Fruit fly (Drosophila melanogaster) whole organism, wandering third instar larva: ENCODE measurements around the gene CG34124.

Experiments
- Abd-B ChIP-seq: fragments of >200 bp; optimal IDR thresholded peaks from 2 replicates; lab custom pipeline; 2017; ENCODE audit warnings: missing biosample characterization, missing genetic modification characterization
- CG32264 ChIP-seq: fragments of 200-800 bp; sonication (Bioruptor generic); optimal IDR thresholded peaks from 2 replicates; lab custom pipeline; 2016; ENCODE audit warnings: missing biosample characterization, missing genetic modification characterization
- CG9705 ChIP-seq: fragments of 200-800 bp; sonication (Bioruptor generic); optimal IDR thresholded peaks from 2 replicates; lab custom pipeline; 2018; ENCODE audit warnings: missing biosample characterization, mild to moderate bottlenecking, missing genetic modification characterization
- CrebA ChIP-seq: fragments of 200-800 bp; sonication (Bioruptor generic); optimal IDR thresholded peaks from 2 replicates; lab custom pipeline; 2016; ENCODE audit warnings: missing biosample characterization, mild to moderate bottlenecking, missing genetic modification characterization, borderline replicate concordance
- Dfd ChIP-seq: fragments of >200 bp; optimal IDR thresholded peaks from 2 replicates; lab custom pipeline; 2017; ENCODE audit warnings: missing biosample characterization, missing genetic modification characterization
- Dif ChIP-seq: fragments of 200-275, 200-300 bp; sonication (Bioruptor generic); optimal IDR thresholded peaks from 2 replicates; lab custom pipeline; 2018; ENCODE audit warnings: missing biosample characterization, missing genetic modification characterization; ENCODE audit not compliant: partially characterized antibody
- GATAd ChIP-seq: sonication (Bioruptor generic); optimal IDR thresholded peaks from 2 replicates; lab custom pipeline; 2016; ENCODE audit warnings: missing biosample characterization, missing genetic modification characterization
- HLH106 ChIP-seq: fragments of 200-800 bp; optimal IDR thresholded peaks from 3 replicates; lab custom pipeline; 2019; ENCODE audit warnings: missing biosample characterization, mild to moderate bottlenecking, missing genetic modification characterization, moderate library complexity
- Hnf4 ChIP-seq: fragments of 200-800 bp; sonication (Bioruptor generic); optimal IDR thresholded peaks from 2 replicates; lab custom pipeline; 2016; ENCODE audit warnings: missing biosample characterization, mild to moderate bottlenecking, missing genetic modification characterization
- Hr78 ChIP-seq: fragments of >200 bp; optimal IDR thresholded peaks from 2 replicates; lab custom pipeline; 2017; ENCODE audit warnings: missing biosample characterization, missing genetic modification characterization
- Hr83 ChIP-seq: fragments of 200-300 bp; sonication (Bioruptor generic); optimal IDR thresholded peaks from 2 replicates; lab custom pipeline; 2016; ENCODE audit warnings: missing biosample characterization, mild to moderate bottlenecking, missing genetic modification characterization, moderate library complexity; ENCODE audit not compliant: poor library complexity, severe bottlenecking
- Jra ChIP-seq: sonication (Bioruptor generic); optimal IDR thresholded peaks from 2 replicates; lab custom pipeline; 2016; ENCODE audit warnings: missing biosample characterization, missing genetic modification characterization
- Mio ChIP-seq: sonication (Bioruptor generic); optimal IDR thresholded peaks from 2 replicates; lab custom pipeline; 2016; ENCODE audit warnings: missing biosample characterization, missing genetic modification characterization
- Myc ChIP-seq: fragments of >200 bp; optimal IDR thresholded peaks from 2 replicates; lab custom pipeline; 2017
- N ChIP-seq: fragments of >200 bp; optimal IDR thresholded peaks from 2 replicates; lab custom pipeline; 2018; ENCODE audit warnings: missing biosample characterization, missing external identifiers, missing genetic modification characterization
- OdsH ChIP-seq: fragments of 200-800 bp; sonication (Bioruptor generic); optimal IDR thresholded peaks from 2 replicates; lab custom pipeline; 2016; ENCODE audit warnings: missing biosample characterization, mild to moderate bottlenecking, missing genetic modification characterization
- Rel ChIP-seq, 2 experiments: fragments of 200-800 bp; sonication (Bioruptor generic) in 1 of 2; optimal IDR thresholded peaks; 2 replicates in 1 of 2; 3 replicates in 1 of 2; lab custom pipeline; 2016 to 2019; ENCODE audit warnings: mild to moderate bottlenecking in 2 of 2, missing biosample characterization in 2 of 2, missing genetic modification characterization in 2 of 2, moderate library complexity in 1 of 2
- Sp1 ChIP-seq: fragments of 200-800 bp; sonication (Bioruptor generic); optimal IDR thresholded peaks from 3 replicates; lab custom pipeline; 2019; ENCODE audit warnings: missing biosample characterization, mild to moderate bottlenecking, missing genetic modification characterization, moderate library complexity
- Vsx2 ChIP-seq: fragments of 200-300, 225-300 bp; sonication (Bioruptor generic); optimal IDR thresholded peaks from 2 replicates; lab custom pipeline; 2018; ENCODE audit warnings: missing biosample characterization, missing genetic modification characterization; ENCODE audit not compliant: partially characterized antibody
- br ChIP-seq: fragments of 200-800 bp; sonication (Bioruptor generic); optimal IDR thresholded peaks from 2 replicates; lab custom pipeline; 2016; ENCODE audit warnings: missing biosample characterization, missing genetic modification characterization
- brk ChIP-seq: fragments of 200-800 bp; sonication (Bioruptor generic); optimal IDR thresholded peaks from 2 replicates; lab custom pipeline; 2016; ENCODE audit warnings: missing biosample characterization, mild to moderate bottlenecking, missing genetic modification characterization
- dl ChIP-seq, 2 experiments: fragments of 175-275, 200-275 bp in 1 of 2; fragments of 200-275 bp in 1 of 2; sonication (Bioruptor generic); optimal IDR thresholded peaks; lab custom pipeline; 2018; ENCODE audit warnings: mild to moderate bottlenecking in 2 of 2, missing biosample characterization in 2 of 2, missing genetic modification characterization in 2 of 2, moderate library complexity in 2 of 2; ENCODE audit not compliant: partially characterized antibody in 2 of 2, insufficient read depth in 1 of 2
- dmrt93B ChIP-seq: fragments of 200-800 bp; sonication (Bioruptor generic); optimal IDR thresholded peaks from 2 replicates; lab custom pipeline; 2018; ENCODE audit warnings: missing biosample characterization, mild to moderate bottlenecking, missing genetic modification characterization
- dsf ChIP-seq: sonication (Bioruptor generic); optimal IDR thresholded peaks from 2 replicates; lab custom pipeline; 2016; ENCODE audit warnings: missing biosample characterization, missing genetic modification characterization, borderline replicate concordance
- ey ChIP-seq: fragments of 200-800 bp; sonication (Bioruptor generic); optimal IDR thresholded peaks from 2 replicates; lab custom pipeline; 2016; ENCODE audit warnings: missing biosample characterization, missing genetic modification characterization
- foxo ChIP-seq, 2 experiments: fragments of 200-800 bp; sonication (Bioruptor generic); optimal IDR thresholded peaks; 2 replicates in 1 of 2; 3 replicates in 1 of 2; lab custom pipeline; 2016 to 2017; ENCODE audit warnings: missing biosample characterization in 2 of 2, missing genetic modification characterization in 2 of 2
- fru ChIP-seq: fragments of 200-800 bp; sonication (Bioruptor generic); optimal IDR thresholded peaks from 3 replicates; lab custom pipeline; 2016; ENCODE audit warnings: missing biosample characterization, mild to moderate bottlenecking, missing genetic modification characterization
- h ChIP-seq: fragments of 200-800 bp; sonication (Bioruptor generic); optimal IDR thresholded peaks from 3 replicates; lab custom pipeline; 2016; ENCODE audit warnings: missing biosample characterization, mild to moderate bottlenecking, missing genetic modification characterization
- jim ChIP-seq: fragments of 175-275, 200-325 bp; sonication (Bioruptor generic); optimal IDR thresholded peaks from 2 replicates; lab custom pipeline; 2016; ENCODE audit warnings: missing biosample characterization, mild to moderate bottlenecking, missing genetic modification characterization
- lola ChIP-seq: fragments of >200 bp; optimal IDR thresholded peaks from 2 replicates; lab custom pipeline; 2017; ENCODE audit warnings: missing biosample characterization, missing genetic modification characterization
- pan ChIP-seq: fragments of >200 bp; optimal IDR thresholded peaks from 2 replicates; lab custom pipeline; 2017
- psq ChIP-seq: fragments of 200-800 bp; sonication (Bioruptor generic); optimal IDR thresholded peaks from 3 replicates; lab custom pipeline; 2017; ENCODE audit warnings: missing biosample characterization, mild to moderate bottlenecking, missing genetic modification characterization, moderate library complexity
- rgr ChIP-seq: fragments of 200-800 bp; sonication (Bioruptor generic); optimal IDR thresholded peaks from 3 replicates; lab custom pipeline; 2016; ENCODE audit warnings: missing biosample characterization, mild to moderate bottlenecking, missing genetic modification characterization
- sage ChIP-seq: fragments of 200-800 bp; sonication (Bioruptor generic); optimal IDR thresholded peaks from 2 replicates; lab custom pipeline; 2016; ENCODE audit warnings: missing biosample characterization, mild to moderate bottlenecking, missing genetic modification characterization
- sv ChIP-seq: fragments of 200-800 bp; sonication (Bioruptor generic); optimal IDR thresholded peaks from 3 replicates; lab custom pipeline; 2016; ENCODE audit warnings: missing biosample characterization, missing genetic modification characterization
- tai ChIP-seq: sonication (Bioruptor generic); optimal IDR thresholded peaks from 2 replicates; lab custom pipeline; 2016; ENCODE audit warnings: missing biosample characterization, missing genetic modification characterization
- usp ChIP-seq: fragments of >200 bp; optimal IDR thresholded peaks from 2 replicates; lab custom pipeline; 2017; ENCODE audit warnings: missing biosample characterization, missing genetic modification characterization
- woc ChIP-seq: sonication (Bioruptor generic); optimal IDR thresholded peaks from 2 replicates; lab custom pipeline; 2016; ENCODE audit warnings: missing biosample characterization, mild to moderate bottlenecking, missing genetic modification characterization

The CG34124 gene

DNA sequence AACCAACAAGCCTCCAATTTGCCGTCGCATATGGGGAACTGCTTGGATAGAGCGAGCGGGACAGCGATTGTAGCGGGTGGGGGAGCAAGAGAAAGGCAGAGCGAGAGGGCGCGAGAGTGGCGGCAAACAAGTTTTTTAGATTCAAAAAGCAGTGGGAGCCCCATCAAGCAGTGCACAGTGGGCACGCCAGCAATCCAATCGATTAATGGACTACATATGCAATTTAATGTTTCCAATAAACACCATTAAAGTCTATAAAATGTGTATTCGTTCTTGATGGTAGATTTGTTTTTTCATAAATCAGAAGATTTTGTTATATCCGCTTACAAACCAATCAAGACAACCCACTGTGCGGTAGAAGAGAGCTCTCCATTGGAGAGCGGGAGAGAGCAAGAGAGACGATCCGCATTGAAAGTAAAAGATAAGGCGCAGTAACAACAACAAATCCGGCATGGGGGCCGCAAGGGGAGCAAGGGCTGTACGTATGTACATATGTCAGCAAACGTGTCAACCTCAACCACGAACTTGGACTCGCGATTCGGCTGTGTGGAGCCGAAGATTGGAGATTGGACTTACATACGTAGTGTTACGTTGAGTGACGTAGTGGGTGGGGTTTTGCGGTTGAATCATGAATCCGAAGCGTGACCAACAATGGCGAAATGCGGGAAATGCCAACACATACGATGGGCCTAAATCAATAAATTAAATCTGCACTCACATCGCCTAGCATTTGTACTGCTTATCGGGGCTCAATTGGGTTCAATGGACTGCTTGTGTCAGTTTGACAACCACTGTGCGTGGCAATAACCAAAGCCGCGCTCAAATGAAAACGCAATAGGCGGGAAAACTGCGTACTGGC lies 39.4 kb downstream of the CG34124 start:
- peak; percentile 100 for TF ChIP-seq fru (GFP tag; lab: Kevin White, UChicago)
- TF ChIP-seq Rel (GFP tag; optimal IDR thresholded peaks at IDR 0.05; lab: Kevin White, UChicago): peak; percentile 95
- TF ChIP-seq Rel (tag; optimal IDR thresholded peaks at IDR 0.05; lab: Kevin White, UChicago): peak; percentile 97
- TF ChIP-seq dl (GFP tag; optimal IDR thresholded peaks at IDR 0.05; lab: Kevin White, UChicago; ENCODE audit: insufficient read depth in 1 of 2, partially characterized antibody in 2 of 2): peak; percentile 80 to 91
- TF ChIP-seq woc: peak; percentile 99
- peak; percentile 69 for TF ChIP-seq Vsx2 (GFP tag; lab: Kevin White, UChicago)
- peak; percentile 99 for TF ChIP-seq br (GFP tag; lab: Kevin White, UChicago)
- TF ChIP-seq dmrt93B (GFP tag; lab: Kevin White, UChicago): peak; percentile 98
- peak; percentile 95 for TF ChIP-seq CrebA (GFP tag; lab: Kevin White, UChicago)
- peak; percentile 97 to 99 for TF ChIP-seq foxo (GFP tag; optimal IDR thresholded peaks at IDR 0.05; lab: Kevin White, UChicago)
- TF ChIP-seq Jra (GFP tag; lab: Kevin White, UChicago): peak; percentile 97
- TF ChIP-seq OdsH (GFP tag; lab: Kevin White, UChicago): peak; percentile 98
- TF ChIP-seq Hr78 (GFP tag; lab: Kevin White, UChicago): no peak
- TF ChIP-seq Dfd (GFP tag; lab: Kevin White, UChicago): no peak
- peak; percentile 95 for TF ChIP-seq psq
- TF ChIP-seq sv (GFP tag; lab: Kevin White, UChicago): peak; percentile 98
- TF ChIP-seq Abd-B (GFP tag; lab: Kevin White, UChicago): no peak
- peak; percentile 98 for TF ChIP-seq CG32264 (GFP tag; lab: Kevin White, UChicago)
- peak; percentile 37 for TF ChIP-seq Myc (lab: Kevin White, UChicago)
- peak; percentile 88 for TF ChIP-seq N (GFP tag; lab: Kevin White, UChicago)
- TF ChIP-seq GATAd (GFP tag; lab: Kevin White, UChicago): peak; percentile 94
- TF ChIP-seq sage (GFP tag; lab: Kevin White, UChicago): peak; percentile 96
- TF ChIP-seq Hr83: peak; percentile 92
- peak; percentile 94 for TF ChIP-seq Dif (GFP tag; lab: Kevin White, UChicago)
- TF ChIP-seq usp (GFP tag; lab: Kevin White, UChicago): no peak
- TF ChIP-seq brk: peak; percentile 94
- no peak for TF ChIP-seq lola (GFP tag; lab: Kevin White, UChicago)
- peak; percentile 92 for TF ChIP-seq Mio (GFP tag; lab: Kevin White, UChicago)
- TF ChIP-seq Hnf4 (GFP tag; lab: Kevin White, UChicago): peak; percentile 98
- peak; percentile 98 for TF ChIP-seq Sp1 (GFP tag; lab: Kevin White, UChicago)
- TF ChIP-seq ey (GFP tag; lab: Kevin White, UChicago): peak; percentile 99
- no peak for TF ChIP-seq pan
- peak; percentile 99 for TF ChIP-seq h
- no peak for TF ChIP-seq jim (GFP tag; lab: Kevin White, UChicago)
- TF ChIP-seq rgr (GFP tag; lab: Kevin White, UChicago): peak; percentile 99
- TF ChIP-seq HLH106: peak; percentile 98
- TF ChIP-seq dsf (GFP tag; lab: Kevin White, UChicago): peak; percentile 94
- TF ChIP-seq CG9705 (GFP tag; lab: Kevin White, UChicago): peak; percentile 96
- peak; percentile 97 for TF ChIP-seq tai

DNA sequence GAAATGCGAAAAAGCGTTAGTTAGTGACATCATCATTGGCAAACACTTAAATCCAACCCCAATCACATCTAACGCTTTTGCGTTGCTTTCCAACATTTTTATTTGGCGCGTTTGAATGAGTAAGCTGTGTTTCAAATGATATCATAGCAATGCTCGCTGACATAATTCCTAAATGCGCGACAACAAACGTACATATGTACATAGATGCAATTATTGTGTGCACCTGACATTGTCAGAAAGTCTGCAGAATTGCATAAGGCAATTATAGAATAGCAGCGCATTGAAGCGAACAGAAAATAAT lies 40.0 kb downstream of the CG34124 start:
- TF ChIP-seq Hr83 (no peak), brk (no peak), usp (GFP tag; lab: Kevin White, UChicago) (no peak), Myc (lab: Kevin White, UChicago) (no peak), ey (GFP tag; lab: Kevin White, UChicago) (no peak), Dfd (GFP tag; lab: Kevin White, UChicago) (no peak), Hr78 (GFP tag; lab: Kevin White, UChicago) (no peak)
